Fruit fly (Drosophila melanogaster) whole organism: ENCODE measurements around the gene Tmep.

Source experiments
- CG8478 ChIP-seq: fragments of >200 bp; optimal IDR thresholded peaks from 2 replicates; lab custom pipeline; 2018; ENCODE audit warnings: inconsistent platforms
- Dll ChIP-seq: fragments of >200 bp; optimal IDR thresholded peaks from 2 replicates; lab custom pipeline; 2017
- psq ChIP-seq: fragments of >200 bp; optimal IDR thresholded peaks from 2 replicates; lab custom pipeline; 2017

- TF ChIP-seq psq (lab: Kevin White, UChicago) (no peak), CG8478 (no peak), Dll (lab: Kevin White, UChicago) (no peak)
Measured at dm6 chr3L:1565092-1565491, 3.9 kb upstream of the Tmep start, which contains the start of gene CG12003.
